Fruit fly (Drosophila melanogaster): ENCODE data around the gene ems.

DNA sequence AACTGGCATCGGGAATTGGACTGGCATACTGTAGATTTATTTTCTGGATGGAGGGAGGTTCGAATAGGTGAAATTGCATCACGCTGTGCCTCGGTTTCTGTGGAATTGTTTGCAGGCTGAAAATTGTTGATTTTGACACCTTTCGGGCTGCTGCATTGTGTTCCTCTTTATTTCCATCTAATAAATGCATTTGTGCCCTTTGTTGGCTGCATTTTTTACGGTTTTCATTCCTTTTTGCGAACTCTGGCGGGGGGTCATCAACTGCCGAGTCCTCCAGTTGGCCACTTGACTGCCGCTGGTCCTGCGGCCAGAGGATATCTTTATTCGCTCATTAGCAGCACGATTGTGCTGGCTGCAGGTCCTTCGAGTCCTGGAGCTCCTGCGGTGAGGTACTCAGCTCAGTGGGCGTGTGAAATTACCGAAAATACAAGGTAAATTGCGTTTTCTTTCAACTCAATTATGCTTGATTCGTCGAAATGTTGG lies 1.9 kb upstream of the ems start:
- TF ChIP-seq Sox14 (GFP tag; optimal IDR thresholded peaks at IDR 0.05) (no peak), Sox15 (GFP tag; optimal IDR thresholded peaks at IDR 0.05) (no peak), CG6808 (GFP tag; optimal IDR thresholded peaks at IDR 0.05) (no peak), topi (GFP tag; optimal IDR thresholded peaks at IDR 0.05) (no peak), CG16779 (tag; optimal IDR thresholded peaks at IDR 0.05) (no peak), CG6163 (GFP tag; IDR thresholded peaks at IDR 0.05) (no peak), CG1621 (tag; optimal IDR thresholded peaks at IDR 0.05) (no peak), vri (GFP tag; optimal IDR thresholded peaks at IDR 0.05) (no peak), lz (GFP tag; optimal IDR thresholded peaks at IDR 0.05) (no peak)
